Fruit fly (Drosophila melanogaster): Measurements from ENCODE around the gene MtnB.

The MtnB gene

DNA sequence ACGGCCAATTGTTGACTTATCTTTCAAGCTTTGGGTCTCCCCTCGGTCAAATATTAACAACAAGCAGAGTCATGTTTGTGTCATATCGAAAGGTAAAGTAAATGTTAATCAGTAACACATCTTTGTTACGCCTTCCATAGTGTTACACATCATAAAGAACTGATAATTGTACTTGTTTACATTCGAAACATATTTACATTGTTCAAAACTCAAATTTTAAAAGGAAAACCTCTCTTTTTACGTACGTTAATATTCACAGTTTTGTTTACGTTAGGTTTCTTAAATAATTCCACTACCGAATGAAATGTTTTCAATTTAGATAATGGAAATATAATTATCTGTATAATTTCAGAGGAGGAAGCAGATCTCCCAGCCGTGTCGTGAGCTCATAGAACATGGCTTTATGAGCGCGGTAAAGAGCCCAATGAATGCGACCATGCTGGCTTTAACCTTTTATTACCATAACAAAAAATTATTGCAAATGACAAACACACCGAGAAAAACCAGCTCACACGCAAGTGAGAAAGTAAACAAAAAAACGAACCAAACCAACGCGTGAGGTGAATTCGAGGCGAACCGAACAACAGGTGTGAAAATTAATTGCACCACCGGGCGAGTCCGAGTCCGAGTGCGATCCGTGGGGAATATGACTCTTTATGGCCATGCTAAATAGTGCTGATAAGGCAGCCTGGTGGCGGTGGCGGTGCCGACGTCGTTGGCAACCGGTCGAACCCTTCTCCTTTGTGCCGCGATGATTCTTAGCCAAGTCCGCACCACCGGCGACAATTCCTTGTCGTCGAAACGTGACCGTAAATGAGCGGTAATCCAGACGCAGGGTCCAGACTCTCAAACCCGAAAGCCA is 39.0 kb upstream of the MtnB start (continued):
- TF ChIP-seq CG32006 (GFP tag; optimal IDR thresholded peaks at IDR 0.05) (no peak), CG11762 (GFP tag; optimal IDR thresholded peaks at IDR 0.05; ENCODE audit: insufficient read depth) (no peak), CG8119 (GFP tag; IDR thresholded peaks at IDR 0.05) (no peak), Eip78C (GFP tag) (peak; percentile 70), fd85E (GFP tag; optimal IDR thresholded peaks at IDR 0.05) (no peak), salr (GFP tag; optimal IDR thresholded peaks at IDR 0.05) (no peak), Smox (GFP tag; optimal IDR thresholded peaks at IDR 0.05) (no peak), Gug (GFP tag; IDR thresholded peaks at IDR 0.05) (no peak), CG16779 (tag; optimal IDR thresholded peaks at IDR 0.05) (no peak), CG7368 (GFP tag; optimal IDR thresholded peaks at IDR 0.05) (no peak), CG6163 (GFP tag; IDR thresholded peaks at IDR 0.05) (0 out of 3 replicates have a peak, but pooled peaks have one; percentile 8), lz (GFP tag; optimal IDR thresholded peaks at IDR 0.05) (no peak), Sox102F (GFP tag; optimal IDR thresholded peaks at IDR 0.05) (no peak), CG4318 (GFP tag; optimal IDR thresholded peaks at IDR 0.05) (no peak), fkh (GFP tag; optimal IDR thresholded peaks at IDR 0.05) (peak; percentile 76), achi (GFP tag; optimal IDR thresholded peaks at IDR 0.05) (no peak), CG10669 (GFP tag; optimal IDR thresholded peaks at IDR 0.05) (no peak), Eip93F (GFP tag; optimal IDR thresholded peaks at IDR 0.05) (no peak), eg (GFP tag; IDR thresholded peaks at IDR 0.05) (no peak), svp (GFP tag) (peak; percentile 41), esn (GFP tag; optimal IDR thresholded peaks at IDR 0.05) (peak; percentile 12), Ets96B (tag; optimal IDR thresholded peaks at IDR 0.05) (no peak), net (GFP tag; optimal IDR thresholded peaks at IDR 0.05) (no peak), Hr39 (GFP tag; optimal IDR thresholded peaks at IDR 0.05) (no peak), dsx (GFP tag; optimal IDR thresholded peaks at IDR 0.05; ENCODE audit: poor library complexity, severe bottlenecking) (no peak), CG11902 (GFP tag; optimal IDR thresholded peaks at IDR 0.05) (no peak), dac (GFP tag; optimal IDR thresholded peaks at IDR 0.05) (no peak), OdsH (GFP tag; optimal IDR thresholded peaks at IDR 0.05) (no peak), Ets21C (GFP tag; optimal IDR thresholded peaks at IDR 0.05) (no peak), cyc (GFP tag; optimal IDR thresholded peaks at IDR 0.05) (no peak), Hr38 (GFP tag; optimal IDR thresholded peaks at IDR 0.05) (no peak), spab (GFP tag; optimal IDR thresholded peaks at IDR 0.05) (no peak), CG8632 (GFP tag; optimal IDR thresholded peaks at IDR 0.05) (no peak), Sox15 (GFP tag; optimal IDR thresholded peaks at IDR 0.05) (no peak)

DNA sequence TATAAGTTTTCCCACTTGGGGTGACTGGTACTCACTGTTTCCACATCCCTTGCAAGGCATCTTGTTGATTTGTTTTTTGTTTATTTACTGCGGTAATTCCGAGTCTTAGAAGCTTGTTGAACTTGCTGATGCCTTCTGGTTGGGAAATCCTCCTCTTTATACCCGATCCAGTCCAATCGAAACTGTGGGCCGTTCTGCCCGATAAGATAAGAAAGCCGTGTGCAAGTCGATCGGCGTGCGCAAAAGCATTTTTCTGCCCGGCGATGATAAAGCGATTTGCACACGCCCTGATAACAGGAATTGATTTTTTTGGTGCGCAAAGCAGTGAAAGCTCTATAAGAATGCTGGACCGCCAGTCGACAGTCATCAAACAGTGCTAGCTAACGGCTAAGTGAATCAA is 31.0 kb upstream of the MtnB start, which contains the start of the genes MtnE and MtnD:
Gene MtnE, minus strand, starts transcription at position 130 of the 400 bp plus-strand sequence.
Gene MtnD, plus strand, starts transcription at position 388 of the 400 bp plus-strand sequence.
- TF ChIP-seq CG7368 (GFP tag; optimal IDR thresholded peaks at IDR 0.05) (no peak), svp (GFP tag) (peak; percentile 88), Hr4 (GFP tag; optimal IDR thresholded peaks at IDR 0.05) (no peak), Eip78C (GFP tag) (peak; percentile 69), CG3919 (GFP tag; optimal IDR thresholded peaks at IDR 0.05) (peak; percentile 16), vri (GFP tag; optimal IDR thresholded peaks at IDR 0.05) (peak; percentile 29), ss (GFP tag; optimal IDR thresholded peaks at IDR 0.05) (no peak), CG10669 (GFP tag; optimal IDR thresholded peaks at IDR 0.05) (no peak)

dm6 chr3R:20512368-20512767 is 8.8 kb upstream of the MtnB start, which contains the start of gene MFS9:
Gene MFS9 (minus strand): TSS chr3R:20512468.
- TF ChIP-seq CG6163 (GFP tag; IDR thresholded peaks at IDR 0.05) (no peak), Hr38 (GFP tag; optimal IDR thresholded peaks at IDR 0.05) (no peak), spab (GFP tag; optimal IDR thresholded peaks at IDR 0.05) (no peak), CG32006 (GFP tag; optimal IDR thresholded peaks at IDR 0.05) (no peak), CG8119 (GFP tag; IDR thresholded peaks at IDR 0.05) (no peak)
